Fruit fly (Drosophila melanogaster) whole organism: Measurements from ENCODE around the gene Nufip.

Experiments
- CG8478 ChIP-seq: fragments of >200 bp; optimal IDR thresholded peaks from 2 replicates; lab custom pipeline; 2018; ENCODE audit warnings: inconsistent platforms
- Dll ChIP-seq: fragments of >200 bp; optimal IDR thresholded peaks from 2 replicates; lab custom pipeline; 2017
- EcR ChIP-seq, 2 experiments: fragments of >200 bp; optimal IDR thresholded peaks; 2 replicates each; lab custom pipeline; 2017; ENCODE audit warnings: missing biosample characterization in 2 of 2, missing genetic modification characterization in 2 of 2, missing genetic modification reagents in 2 of 2
- pan ChIP-seq: fragments of >200 bp; optimal IDR thresholded peaks from 2 replicates; lab custom pipeline; 2017
- psq ChIP-seq: fragments of >200 bp; optimal IDR thresholded peaks from 2 replicates; lab custom pipeline; 2017
- usp ChIP-seq: fragments of >200 bp; optimal IDR thresholded peaks from 2 replicates; lab custom pipeline; 2017; ENCODE audit warnings: missing biosample characterization, missing genetic modification characterization, mixed read lengths

Nufip gene

DNA sequence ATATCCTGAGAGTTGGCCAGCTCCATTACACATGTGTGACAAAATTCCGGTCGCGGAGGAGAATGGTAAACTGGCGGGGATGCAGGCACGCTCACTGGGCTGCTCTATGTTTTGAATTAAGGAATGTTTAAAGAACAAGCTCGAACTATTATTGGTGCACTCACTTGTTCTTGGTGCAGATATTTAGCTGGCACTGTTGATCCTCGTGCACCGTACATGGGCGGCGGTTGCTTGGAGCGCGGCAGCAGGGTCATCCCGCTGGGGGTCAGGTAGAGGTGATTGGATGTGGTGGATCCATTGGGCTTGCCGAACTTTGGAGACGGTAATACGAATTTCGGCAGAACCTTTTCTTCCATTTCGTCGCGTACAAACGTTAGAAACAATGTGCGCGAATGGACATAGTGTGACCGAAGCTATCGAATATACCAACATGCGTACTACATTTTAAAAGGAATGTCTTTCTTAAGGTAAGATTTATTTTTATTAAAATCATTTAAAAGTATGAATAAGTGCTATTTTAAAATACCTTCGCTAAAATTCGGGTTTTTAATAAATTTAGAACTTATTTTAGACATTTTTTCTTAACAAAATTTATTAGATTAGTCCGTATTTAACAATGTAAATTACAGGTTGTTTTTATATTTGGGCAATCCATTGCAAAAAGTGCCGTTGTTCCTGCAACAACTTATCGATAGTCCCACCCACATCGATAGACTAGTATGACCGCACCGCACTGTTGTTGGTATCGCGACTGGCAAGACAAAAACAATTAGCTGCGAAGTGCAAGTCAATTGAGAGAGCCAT lies at the start of gene Nufip, which contains the start of gene Atg3:
Gene Nufip, minus strand, starts transcription at position 415 of the 804 bp plus-strand sequence.
Gene Atg3, plus strand, starts transcription at position 735 of the 804 bp plus-strand sequence.
- no peak for TF ChIP-seq CG8478 (lab: Kevin White, UChicago)
- no peak for TF ChIP-seq Dll (lab: Kevin White, UChicago)
- no peak for TF ChIP-seq pan (lab: Kevin White, UChicago)
- no peak for TF ChIP-seq psq (lab: Kevin White, UChicago)
- TF ChIP-seq usp (GFP tag; lab: Kevin White, UChicago), result no peak
- TF ChIP-seq EcR (GFP tag; optimal IDR thresholded peaks at IDR 0.05; lab: Kevin White, UChicago), result no peak

DNA sequence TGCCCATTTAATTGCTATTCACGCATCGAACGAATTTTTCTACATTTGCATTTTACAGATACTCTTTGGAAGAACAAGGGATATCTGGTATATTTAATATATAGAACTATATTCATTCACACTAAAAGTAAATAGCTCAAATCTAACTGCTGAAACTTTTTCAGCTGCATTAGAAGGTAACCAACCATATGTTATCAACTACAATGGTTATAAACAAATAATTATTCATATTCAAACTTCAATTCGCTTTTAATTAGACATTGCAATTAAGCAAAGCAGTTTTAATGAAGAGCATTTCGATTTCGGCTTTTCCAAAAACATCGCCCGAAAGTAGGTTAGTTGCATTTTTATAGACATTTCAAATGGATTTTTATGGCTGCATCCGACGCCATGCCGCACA lies 48.2 kb upstream of the Nufip start:
- no peak for TF ChIP-seq EcR (GFP tag; optimal IDR thresholded peaks at IDR 0.05; lab: Kevin White, UChicago)
- TF ChIP-seq usp (GFP tag; lab: Kevin White, UChicago), result no peak
- no peak for TF ChIP-seq CG8478 (lab: Kevin White, UChicago)
- no peak for TF ChIP-seq Dll (lab: Kevin White, UChicago)
- no peak for TF ChIP-seq pan (lab: Kevin White, UChicago)
- no peak for TF ChIP-seq psq (lab: Kevin White, UChicago)

DNA sequence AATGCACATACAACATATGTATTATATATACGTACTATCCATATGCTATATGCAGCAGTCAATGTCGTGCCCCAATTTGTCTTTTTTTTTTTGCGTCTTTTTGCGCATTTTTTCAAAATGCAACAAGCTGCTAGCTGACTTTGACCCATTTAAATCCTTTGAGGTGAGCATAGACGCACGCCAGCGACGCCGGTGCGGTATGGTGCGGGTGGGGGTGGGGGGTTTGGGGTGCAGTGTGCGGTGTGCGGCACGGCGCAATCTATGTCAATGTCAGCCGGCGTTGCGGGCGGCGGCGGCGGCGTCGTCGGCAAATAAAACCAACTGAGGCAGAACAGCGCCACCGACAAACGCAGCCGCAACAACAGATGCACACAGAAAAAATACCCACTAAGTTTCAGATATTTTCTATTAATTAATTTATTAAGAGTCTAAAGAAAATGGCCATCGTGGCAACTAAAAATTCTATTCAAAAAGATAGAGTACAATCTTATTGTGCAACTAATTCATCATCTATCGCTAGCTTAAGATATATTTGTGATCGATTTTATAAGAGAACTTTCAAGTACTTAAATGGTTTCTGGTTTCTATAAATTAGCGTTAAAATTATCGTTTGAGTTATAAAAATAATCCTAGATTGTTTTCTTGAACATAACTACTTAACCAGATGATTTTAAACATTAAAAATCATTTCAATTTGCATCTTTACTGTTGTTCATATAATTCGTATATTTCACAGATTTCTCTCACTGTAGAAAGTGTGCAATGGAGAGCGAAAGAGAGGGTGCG lies 47.1 kb upstream of the Nufip start:
- TF ChIP-seq psq (lab: Kevin White, UChicago), result no peak
- no peak for TF ChIP-seq usp (GFP tag; lab: Kevin White, UChicago)
- no peak for TF ChIP-seq CG8478 (lab: Kevin White, UChicago)
- no peak for TF ChIP-seq EcR (GFP tag; optimal IDR thresholded peaks at IDR 0.05; lab: Kevin White, UChicago)
- TF ChIP-seq Dll (lab: Kevin White, UChicago), result no peak
- TF ChIP-seq pan (lab: Kevin White, UChicago), result no peak

- TF ChIP-seq pan (lab: Kevin White, UChicago) (no peak), EcR (GFP tag; optimal IDR thresholded peaks at IDR 0.05; lab: Kevin White, UChicago) (no peak)
These were observed 44.7 kb upstream of the Nufip start for dm6 chr3L:18792834-18793233.

- TF ChIP-seq psq (lab: Kevin White, UChicago) (no peak), usp (GFP tag; lab: Kevin White, UChicago) (no peak), CG8478 (lab: Kevin White, UChicago) (no peak), Dll (lab: Kevin White, UChicago) (no peak), EcR (GFP tag; optimal IDR thresholded peaks at IDR 0.05; lab: Kevin White, UChicago) (no peak), pan (lab: Kevin White, UChicago) (no peak)
These were observed 43.8 kb upstream of the Nufip start for dm6 chr3L:18792009-18792339.

DNA sequence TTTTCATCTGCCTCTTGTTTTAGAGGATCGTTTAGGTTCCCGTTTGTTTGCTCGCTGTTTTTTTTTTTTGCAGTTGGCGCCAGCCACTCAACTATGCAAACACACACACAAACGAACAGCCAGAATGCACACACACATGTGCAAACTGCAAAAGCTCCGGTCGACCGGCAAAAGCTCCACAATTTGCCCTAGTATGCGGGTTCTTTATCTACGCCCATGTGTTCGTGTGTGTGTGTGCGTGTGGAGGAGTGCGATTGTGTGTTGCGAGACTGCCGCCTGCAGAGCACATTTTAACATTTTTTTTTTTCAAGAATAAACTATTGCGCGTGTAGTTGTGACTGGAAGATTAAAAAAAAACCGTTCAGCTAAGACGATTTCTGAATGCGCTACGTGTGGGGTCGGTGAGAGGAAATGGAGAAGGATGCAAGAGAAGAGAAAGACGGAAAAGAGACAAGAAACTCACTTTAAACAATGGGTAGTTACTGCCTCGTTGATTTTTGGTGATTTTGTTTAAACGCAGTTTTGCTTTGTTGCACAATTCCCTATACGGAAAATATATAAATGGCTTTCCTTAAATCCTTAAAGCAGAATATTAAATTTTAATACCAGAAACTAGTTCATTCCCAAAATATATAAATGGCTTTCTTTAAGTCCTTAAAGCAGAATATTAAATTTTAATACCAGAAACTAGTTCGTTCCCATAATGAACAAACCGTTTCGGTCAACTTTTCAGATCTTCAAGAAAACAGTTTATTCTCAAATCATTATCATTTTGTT lies 43.3 kb upstream of the Nufip start:
- TF ChIP-seq pan (lab: Kevin White, UChicago) (no peak), Dll (lab: Kevin White, UChicago) (no peak), psq (lab: Kevin White, UChicago) (no peak), EcR (GFP tag; optimal IDR thresholded peaks at IDR 0.05; lab: Kevin White, UChicago) (no peak), CG8478 (lab: Kevin White, UChicago) (no peak), usp (GFP tag; lab: Kevin White, UChicago) (no peak)

DNA sequence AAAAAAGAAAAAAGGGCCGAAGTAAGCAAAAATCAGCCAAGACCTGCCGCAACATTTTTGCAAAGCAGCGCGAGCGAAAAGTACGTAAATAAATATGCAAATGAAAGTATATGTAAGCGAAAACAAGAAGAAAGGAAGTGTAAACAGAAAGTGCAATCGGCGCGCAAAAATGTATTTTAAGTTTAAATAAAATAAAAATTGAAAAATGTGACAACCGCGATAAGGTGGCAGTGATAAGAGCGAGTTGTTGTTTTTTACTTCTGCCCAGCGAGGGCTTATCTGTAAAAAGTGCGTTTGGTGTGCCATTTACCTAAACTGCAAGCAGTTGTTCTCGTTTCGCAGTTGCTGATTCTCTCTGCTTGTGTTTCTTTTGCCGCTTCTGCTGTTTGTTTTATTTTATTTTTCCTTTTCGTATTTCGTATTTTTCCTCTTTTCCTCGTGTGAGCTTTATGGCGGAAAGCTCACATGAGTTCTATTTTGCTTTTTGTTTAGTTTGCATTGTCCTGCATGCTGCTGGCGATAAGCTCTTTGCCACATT lies 42.5 kb upstream of the Nufip start:
- TF ChIP-seq psq (lab: Kevin White, UChicago) (no peak), CG8478 (lab: Kevin White, UChicago) (no peak), pan (lab: Kevin White, UChicago) (no peak), usp (GFP tag; lab: Kevin White, UChicago) (no peak), Dll (lab: Kevin White, UChicago) (no peak), EcR (GFP tag; optimal IDR thresholded peaks at IDR 0.05; lab: Kevin White, UChicago) (no peak)

dm6 chr3L:18789203-18790018 lies 41.2 kb upstream of the Nufip start:
- TF ChIP-seq CG8478 (lab: Kevin White, UChicago) (no peak), usp (GFP tag; lab: Kevin White, UChicago) (no peak), pan (lab: Kevin White, UChicago) (no peak), psq (lab: Kevin White, UChicago) (no peak), EcR (GFP tag; optimal IDR thresholded peaks at IDR 0.05; lab: Kevin White, UChicago) (no peak), Dll (lab: Kevin White, UChicago) (no peak)

- TF ChIP-seq usp (GFP tag; lab: Kevin White, UChicago) (no peak), EcR (GFP tag; optimal IDR thresholded peaks at IDR 0.05; lab: Kevin White, UChicago) (no peak), Dll (lab: Kevin White, UChicago) (no peak)
These were observed 39.7 kb upstream of the Nufip start for dm6 chr3L:18787882-18788281.
